Worm (Caenorhabditis elegans): ENCODE measurements around the gene C30B5.6.

ce11 chrII:6250782-6251461 is 28.5 kb upstream of the C30B5.6 start, which contains the start of gene phb-2:
- no peak for TF ChIP-seq dao-5 (tag; optimal IDR thresholded peaks at IDR 0.05)
- TF ChIP-seq him-1 (tag; optimal IDR thresholded peaks at IDR 0.05) = no peak
- peak; percentile 75 for TF ChIP-seq W03F9.2 (tag; optimal IDR thresholded peaks at IDR 0.05)

Measured in whole organism, L4/young adult.